Fruit fly (Drosophila melanogaster): ENCODE measurements around the gene CG44098.
A peak's percentile ranks its signal among the peaks of the same experiment; 100 is the strongest.

CG44098 gene

dm6 chr3R:4806318-4806757 is 33.3 kb upstream of the CG44098 start (continued):
- TF ChIP-seq gro (GFP tag; optimal IDR thresholded peaks at IDR 0.05), result peak; percentile 65
- TF ChIP-seq BEAF-32 (GFP tag; optimal IDR thresholded peaks at IDR 0.05), result no peak
- TF ChIP-seq br (optimal IDR thresholded peaks at IDR 0.05), result no peak
- TF ChIP-seq chinmo (GFP tag; IDR thresholded peaks at IDR 0.05; ENCODE audit: partially characterized antibody), result peak; percentile 82; the same call in 1 of the 4 replicates
- no peak for TF ChIP-seq wdn (GFP tag; IDR thresholded peaks at IDR 0.05)
- TF ChIP-seq pfk (GFP tag; optimal IDR thresholded peaks at IDR 0.05), result peak; percentile 49
- TF ChIP-seq CG15479 (GFP tag; optimal IDR thresholded peaks at IDR 0.05), result no peak
- no peak for TF ChIP-seq D19B (GFP tag; optimal IDR thresholded peaks at IDR 0.05)
- peak in 1 of 2 experiments; percentile 67 for TF ChIP-seq crp (GFP tag; optimal IDR thresholded peaks at IDR 0.05)
- TF ChIP-seq E2f1 (GFP tag; IDR thresholded peaks at IDR 0.05), result no peak
- TF ChIP-seq slp2 (GFP tag; optimal IDR thresholded peaks at IDR 0.05), result no peak
- TF ChIP-seq CG12769 (tag; optimal IDR thresholded peaks at IDR 0.05), result no peak
- TF ChIP-seq CG8290 (GFP tag; optimal IDR thresholded peaks at IDR 0.05), result peak; percentile 49
- peak; percentile 53 to 63 for TF ChIP-seq CG8290 (tag; optimal IDR thresholded peaks at IDR 0.05)
- no peak for TF ChIP-seq zen2 (GFP tag; IDR thresholded peaks at IDR 0.05; ENCODE audit: partially characterized antibody)
- peak; percentile 78 for TF ChIP-seq CG17359 (tag; optimal IDR thresholded peaks at IDR 0.05)
- peak; percentile 27 for TF ChIP-seq CG2712 (tag; optimal IDR thresholded peaks at IDR 0.05)
- TF ChIP-seq D19A (tag; optimal IDR thresholded peaks at IDR 0.05), result peak; percentile 35
- no peak; the same call in 1 of the 2 replicates for TF ChIP-seq MBD-R2 (GFP tag; IDR thresholded peaks at IDR 0.05)
- peak; percentile 77 for TF ChIP-seq bab2 (GFP tag; optimal IDR thresholded peaks at IDR 0.05)
- TF ChIP-seq croc (GFP tag; conservative IDR thresholded peaks at IDR 0.05), result no peak
- TF ChIP-seq NC2α (GFP tag; optimal IDR thresholded peaks at IDR 0.05), result peak; percentile 43
- TF ChIP-seq CG16815 (GFP tag; optimal IDR thresholded peaks at IDR 0.05), result no peak
- TF ChIP-seq Hmr (GFP tag; optimal IDR thresholded peaks at IDR 0.05), result peak; percentile 79
- peak; percentile 84 for TF ChIP-seq Fer1 (GFP tag; optimal IDR thresholded peaks at IDR 0.05)
- no peak for TF ChIP-seq CG11560 (tag; IDR thresholded peaks at IDR 0.05)
- TF ChIP-seq Ets97D (GFP tag; optimal IDR thresholded peaks at IDR 0.05), result no peak
- peak; percentile 91 for TF ChIP-seq nau (GFP tag; optimal IDR thresholded peaks at IDR 0.05)
- peak; percentile 63 for TF ChIP-seq CG17912 (GFP tag; optimal IDR thresholded peaks at IDR 0.05)
- peak; percentile 41 for TF ChIP-seq oc (tag; optimal IDR thresholded peaks at IDR 0.05)
- TF ChIP-seq p53 (GFP tag; optimal IDR thresholded peaks at IDR 0.05), result no peak
- TF ChIP-seq lov (optimal IDR thresholded peaks at IDR 0.05), result no peak
- peak; percentile 68; the same call in 1 of the 3 replicates for TF ChIP-seq lov (GFP tag; IDR thresholded peaks at IDR 0.05)
- peak; percentile 35 for TF ChIP-seq CG17829 (tag; optimal IDR thresholded peaks at IDR 0.05)
- TF ChIP-seq CG30431 (GFP tag; optimal IDR thresholded peaks at IDR 0.05), result no peak
- peak; percentile 66 for TF ChIP-seq CHES-1-like (GFP tag; optimal IDR thresholded peaks at IDR 0.05)
- peak; percentile 85 for TF ChIP-seq CG7987 (GFP tag; optimal IDR thresholded peaks at IDR 0.05)
- TF ChIP-seq sug (tag; optimal IDR thresholded peaks at IDR 0.05), result peak; percentile 21
- peak; percentile 46 for TF ChIP-seq abd-A (tag; optimal IDR thresholded peaks at IDR 0.05)
- TF ChIP-seq pzg (GFP tag; optimal IDR thresholded peaks at IDR 0.05), result no peak
- TF ChIP-seq CG15601 (tag; optimal IDR thresholded peaks at IDR 0.05), result peak; percentile 78
- no peak for TF ChIP-seq sisA (GFP tag; IDR thresholded peaks at IDR 0.05)
- TF ChIP-seq Pdp1 (GFP tag; optimal IDR thresholded peaks at IDR 0.05), result peak; percentile 24 to 92
- TF ChIP-seq CG10565 (GFP tag; optimal IDR thresholded peaks at IDR 0.05), result peak; percentile 30
- peak; percentile 47 for TF ChIP-seq CG12104 (GFP tag; optimal IDR thresholded peaks at IDR 0.05)
- TF ChIP-seq Sox100B (GFP tag; optimal IDR thresholded peaks at IDR 0.05), result peak; percentile 74
- peak; percentile 3 for TF ChIP-seq jing (GFP tag; optimal IDR thresholded peaks at IDR 0.05)
- TF ChIP-seq CG31365 (tag; optimal IDR thresholded peaks at IDR 0.05), result peak; percentile 55
- peak; percentile 25 for TF ChIP-seq ash1 (GFP tag; optimal IDR thresholded peaks at IDR 0.05)
- TF ChIP-seq pb (GFP tag; optimal IDR thresholded peaks at IDR 0.05), result peak; percentile 44
- TF ChIP-seq CG11504 (tag; optimal IDR thresholded peaks at IDR 0.05), result peak; percentile 50
